Fruit fly (Drosophila melanogaster): Measurements from ENCODE around the gene CG8916.

The CG8916 gene

DNA sequence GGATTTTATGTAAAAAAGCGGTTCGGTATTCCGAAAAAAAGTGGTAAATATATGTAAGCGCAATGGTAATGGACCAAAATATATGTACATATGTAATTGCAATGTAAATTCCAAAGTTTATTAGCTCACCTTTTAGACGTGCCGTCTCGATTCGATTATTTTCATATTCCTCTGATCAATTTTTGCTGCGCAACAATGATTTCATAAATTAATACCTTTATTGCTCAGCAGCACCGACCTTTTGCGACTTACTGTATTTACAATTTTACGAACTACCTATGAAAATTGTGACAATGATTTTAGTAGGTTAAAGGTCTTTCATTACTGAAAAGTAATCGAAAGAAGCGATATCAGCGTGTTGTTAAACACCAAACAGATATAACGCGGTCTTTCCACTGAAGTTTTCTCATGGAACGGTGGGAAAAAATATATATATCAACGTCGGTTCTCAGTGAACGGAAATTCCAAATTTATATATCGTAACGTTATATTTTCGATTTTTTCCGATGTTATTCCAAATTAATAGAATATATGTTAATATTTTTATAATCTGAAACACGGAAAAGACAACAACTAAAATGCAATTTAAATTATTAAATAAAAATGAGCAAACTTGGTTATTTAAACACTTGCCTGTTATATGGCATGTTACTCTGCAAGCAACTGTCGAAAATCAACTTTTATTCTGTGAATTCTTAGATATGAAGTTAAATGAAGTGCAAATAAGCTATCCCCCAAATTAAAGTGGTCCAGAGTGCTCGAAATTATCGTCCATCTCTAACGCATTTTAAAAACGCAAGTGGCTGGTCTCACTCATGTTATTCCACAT is 31.8 kb upstream of the CG8916 start, which contains the start of the genes MSBP and CG15916 (continued):
- TF ChIP-seq peb (GFP tag; IDR thresholded peaks at IDR 0.05), result no peak
- no peak for TF ChIP-seq odd (GFP tag; optimal IDR thresholded peaks at IDR 0.05)
- peak; percentile 41 for TF ChIP-seq CG9727 (GFP tag; optimal IDR thresholded peaks at IDR 0.05)
- TF ChIP-seq CG10979 (tag; optimal IDR thresholded peaks at IDR 0.05), result peak; percentile 27
- no peak for TF ChIP-seq wor (GFP tag; IDR thresholded peaks at IDR 0.05)
- TF ChIP-seq CG7963 (GFP tag; IDR thresholded peaks at IDR 0.05; ENCODE audit: partially characterized antibody), result no peak
- no peak for TF ChIP-seq tx (GFP tag; optimal IDR thresholded peaks at IDR 0.05)
- no peak for TF ChIP-seq tll (GFP tag; optimal IDR thresholded peaks at IDR 0.05)
- TF ChIP-seq C15 (GFP tag; IDR thresholded peaks at IDR 0.05), result no peak
- TF ChIP-seq CG13894 (tag; optimal IDR thresholded peaks at IDR 0.05), result no peak
- TF ChIP-seq aop (GFP tag; IDR thresholded peaks at IDR 0.05), result no peak
- no peak for TF ChIP-seq CG8359 (GFP tag; optimal IDR thresholded peaks at IDR 0.05; ENCODE audit: borderline replicate concordance)
- TF ChIP-seq chn (GFP tag; optimal IDR thresholded peaks at IDR 0.05), result no peak
- no peak for TF ChIP-seq tap (tag; optimal IDR thresholded peaks at IDR 0.05)
- no peak for TF ChIP-seq Nf-YB (GFP tag; optimal IDR thresholded peaks at IDR 0.05)
- no peak for TF ChIP-seq ken (GFP tag; IDR thresholded peaks at IDR 0.05)
- TF ChIP-seq h (optimal IDR thresholded peaks at IDR 0.05), result no peak
- no peak for TF ChIP-seq cg (GFP tag; optimal IDR thresholded peaks at IDR 0.05)
- TF ChIP-seq CG4328 (GFP tag; optimal IDR thresholded peaks at IDR 0.05), result no peak
- TF ChIP-seq D19A (tag; optimal IDR thresholded peaks at IDR 0.05), result peak; percentile 1
- TF ChIP-seq pan (optimal IDR thresholded peaks at IDR 0.05), result no peak
- TF ChIP-seq pan (GFP tag; optimal IDR thresholded peaks at IDR 0.05 in 1 of 2, IDR thresholded peaks at IDR 0.05 in 1 of 2), result no peak
- peak; percentile 64 for TF ChIP-seq row (GFP tag; IDR thresholded peaks at IDR 0.05)
- no peak for TF ChIP-seq CG16813 (GFP tag; IDR thresholded peaks at IDR 0.05; ENCODE audit: partially characterized antibody)
- no peak for TF ChIP-seq gsb-n (tag; optimal IDR thresholded peaks at IDR 0.05)
- TF ChIP-seq Fer2 (tag; optimal IDR thresholded peaks at IDR 0.05), result no peak
- TF ChIP-seq pho (GFP tag; optimal IDR thresholded peaks at IDR 0.05), result no peak
- no peak for TF ChIP-seq gsb (GFP tag; IDR thresholded peaks at IDR 0.05)
- TF ChIP-seq B-H1 (GFP tag; IDR thresholded peaks at IDR 0.05), result no peak
- no peak for TF ChIP-seq abd-A (tag; optimal IDR thresholded peaks at IDR 0.05)
- no peak for TF ChIP-seq Dbx (GFP tag; IDR thresholded peaks at IDR 0.05)
- TF ChIP-seq ash1 (GFP tag; optimal IDR thresholded peaks at IDR 0.05), result no peak
- no peak for TF ChIP-seq Dad (GFP tag; optimal IDR thresholded peaks at IDR 0.05)
- peak; percentile 98 for TF ChIP-seq CG30020 (tag; optimal IDR thresholded peaks at IDR 0.05)
- no peak for TF ChIP-seq ac (GFP tag; optimal IDR thresholded peaks at IDR 0.05)
- no peak for TF ChIP-seq CG1792 (GFP tag; optimal IDR thresholded peaks at IDR 0.05)
- TF ChIP-seq CG9437 (GFP tag; optimal IDR thresholded peaks at IDR 0.05), result peak; percentile 55
- no peak for TF ChIP-seq ase (GFP tag; IDR thresholded peaks at IDR 0.05)
- TF ChIP-seq danr (GFP tag; IDR thresholded peaks at IDR 0.05), result no peak
- TF ChIP-seq Sin3A (optimal IDR thresholded peaks at IDR 0.05), result no peak
- TF ChIP-seq CG7928 (GFP tag; optimal IDR thresholded peaks at IDR 0.05), result no peak
- TF ChIP-seq insv (GFP tag; optimal IDR thresholded peaks at IDR 0.05), result no peak
- TF ChIP-seq CG14050 (GFP tag; IDR thresholded peaks at IDR 0.05), result no peak
- TF ChIP-seq trem (tag; optimal IDR thresholded peaks at IDR 0.05), result no peak
- no peak for TF ChIP-seq grn (GFP tag; optimal IDR thresholded peaks at IDR 0.05)
- TF ChIP-seq Chrac-16 (GFP tag; optimal IDR thresholded peaks at IDR 0.05), result peak; percentile 26
- peak in 1 of 2 experiments; percentile 87 for TF ChIP-seq Hr78 (GFP tag; optimal IDR thresholded peaks at IDR 0.05)
- TF ChIP-seq CG17385 (GFP tag; optimal IDR thresholded peaks at IDR 0.05), result no peak
- peak; percentile 49 for TF ChIP-seq CG30403 (GFP tag; optimal IDR thresholded peaks at IDR 0.05)
- TF ChIP-seq CG3065 (GFP tag; optimal IDR thresholded peaks at IDR 0.05), result no peak
- peak; percentile 70 for TF ChIP-seq phol (tag; optimal IDR thresholded peaks at IDR 0.05)

Measured in whole organism, embryonic.